Worm (Caenorhabditis elegans): Measurements from ENCODE around the gene W08F4.12.

The W08F4.12 gene

DNA sequence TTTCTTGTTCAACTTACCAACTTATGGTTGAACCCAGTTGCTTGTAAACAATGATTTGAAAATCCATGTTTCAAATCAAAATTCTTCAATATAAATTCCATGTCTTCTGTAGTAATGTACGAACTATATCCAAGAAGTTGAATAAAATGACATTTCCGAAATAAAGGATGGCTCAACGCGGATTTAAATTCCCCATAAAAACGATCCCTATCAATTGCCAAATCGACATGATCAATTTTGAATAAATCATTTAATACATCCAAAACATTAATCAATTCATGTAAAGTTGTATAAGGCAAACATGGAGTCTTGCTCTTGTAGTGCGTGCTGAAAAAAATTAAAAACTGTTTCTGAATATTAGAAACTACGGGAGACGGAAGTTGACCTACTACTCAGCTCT, 6.9 kb upstream of the W08F4.12 start, which contains the start of gene W08F4.10:
TSS of gene W08F4.10 (minus strand) at position 101 of the 400 bp plus-strand sequence.
- TF ChIP-seq T23F11.4 (GFP tag; optimal IDR thresholded peaks at IDR 0.05) (no peak), lin-11 (tag; optimal IDR thresholded peaks at IDR 0.05) (no peak), fkh-10 (GFP tag; optimal IDR thresholded peaks at IDR 0.05) (no peak), hlh-13 (GFP tag; optimal IDR thresholded peaks at IDR 0.05) (no peak), K02D7.2 (tag; optimal IDR thresholded peaks at IDR 0.05) (no peak), C38D4.7 (GFP tag; optimal IDR thresholded peaks at IDR 0.05) (no peak), pros-1 (tag; optimal IDR thresholded peaks at IDR 0.05) (no peak), sdc-2 (tag; optimal IDR thresholded peaks at IDR 0.05) (no peak), odd-2 (tag; optimal IDR thresholded peaks at IDR 0.05) (no peak), ceh-9 (tag; optimal IDR thresholded peaks at IDR 0.05) (no peak), pha-4 (tag; optimal IDR thresholded peaks at IDR 0.05) (no peak), ama-1 (optimal IDR thresholded peaks at IDR 0.05) (no peak), fkh-6 (tag; optimal IDR thresholded peaks at IDR 0.05) (no peak), unc-42 (tag; optimal IDR thresholded peaks at IDR 0.05) (no peak), zip-5 (tag; optimal IDR thresholded peaks at IDR 0.05) (no peak)

- TF ChIP-seq syd-9 (tag; optimal IDR thresholded peaks at IDR 0.05) (no peak), pqm-1 (tag; optimal IDR thresholded peaks at IDR 0.05) (no peak), elt-2 (tag; optimal IDR thresholded peaks at IDR 0.05) (no peak), unc-3 (GFP tag; conservative IDR thresholded peaks at IDR 0.05) (no peak), unc-3 (tag; optimal IDR thresholded peaks at IDR 0.05) (no peak), ceh-45 (GFP tag; IDR thresholded peaks at IDR 0.05) (no peak), lin-11 (tag; optimal IDR thresholded peaks at IDR 0.05) (no peak), ceh-6 (GFP tag; optimal IDR thresholded peaks at IDR 0.05) (no peak), npax-4 (tag; optimal IDR thresholded peaks at IDR 0.05) (no peak), ceh-24 (tag; optimal IDR thresholded peaks at IDR 0.05) (no peak), fkh-10 (GFP tag; optimal IDR thresholded peaks at IDR 0.05) (no peak), ceh-18 (tag; optimal IDR thresholded peaks at IDR 0.05) (no peak), elt-4 (tag; optimal IDR thresholded peaks at IDR 0.05) (no peak), ceh-31 (tag; optimal IDR thresholded peaks at IDR 0.05) (no peak), C38D4.7 (GFP tag; optimal IDR thresholded peaks at IDR 0.05) (no peak), ceh-19 (GFP tag; optimal IDR thresholded peaks at IDR 0.05) (no peak), nhr-11 (tag; optimal IDR thresholded peaks at IDR 0.05) (no peak), tbx-7 (tag; optimal IDR thresholded peaks at IDR 0.05) (no peak), hlh-6 (tag; optimal IDR thresholded peaks at IDR 0.05) (no peak), T23F11.4 (GFP tag; optimal IDR thresholded peaks at IDR 0.05) (no peak), nfya-1 (tag; optimal IDR thresholded peaks at IDR 0.05) (no peak)
Measured at ce11 chrII:587533-587932, 3.3 kb upstream of the W08F4.12 start, which contains the start of gene fbxb-34. Gene fbxb-34, plus strand, starts transcription at chrII:587833.

DNA sequence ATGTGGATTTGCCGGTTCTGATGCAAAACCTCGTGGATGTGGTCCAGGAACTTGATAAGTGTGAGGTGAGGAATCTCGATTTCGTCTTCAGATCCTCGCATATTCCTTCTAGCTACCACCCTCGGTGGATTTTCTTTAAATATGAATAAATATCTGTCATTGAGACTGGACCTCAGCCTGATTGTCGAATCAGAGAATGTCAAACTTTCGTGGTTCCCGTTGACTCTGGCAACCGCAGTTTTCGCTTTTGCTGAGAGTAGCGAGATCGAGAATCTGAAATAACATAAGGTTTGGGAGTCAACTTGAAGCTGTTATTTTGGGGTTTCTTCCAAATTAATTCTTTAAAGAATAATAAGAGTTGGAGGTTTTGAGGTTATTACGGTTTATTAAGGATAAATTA, 1.6 kb downstream of the W08F4.12 start, which contains the start of gene fbxb-14:
TSS of gene fbxb-14 (minus strand) at position 101 of the 400 bp plus-strand sequence.
- TF ChIP-seq ceh-6 (GFP tag; optimal IDR thresholded peaks at IDR 0.05) (no peak), ahr-1 (tag; optimal IDR thresholded peaks at IDR 0.05) (no peak), tbx-7 (tag; optimal IDR thresholded peaks at IDR 0.05) (no peak), npax-4 (tag; optimal IDR thresholded peaks at IDR 0.05) (no peak), madf-2 (tag; optimal IDR thresholded peaks at IDR 0.05) (no peak), sox-4 (tag; optimal IDR thresholded peaks at IDR 0.05) (no peak), F13H6.1 (tag; optimal IDR thresholded peaks at IDR 0.05) (no peak), ceh-24 (tag; optimal IDR thresholded peaks at IDR 0.05) (no peak), pat-9 (tag; optimal IDR thresholded peaks at IDR 0.05) (no peak), lim-6 (tag; optimal IDR thresholded peaks at IDR 0.05) (no peak), K02D7.2 (tag; optimal IDR thresholded peaks at IDR 0.05) (no peak), nfya-1 (tag; optimal IDR thresholded peaks at IDR 0.05) (no peak)

DNA sequence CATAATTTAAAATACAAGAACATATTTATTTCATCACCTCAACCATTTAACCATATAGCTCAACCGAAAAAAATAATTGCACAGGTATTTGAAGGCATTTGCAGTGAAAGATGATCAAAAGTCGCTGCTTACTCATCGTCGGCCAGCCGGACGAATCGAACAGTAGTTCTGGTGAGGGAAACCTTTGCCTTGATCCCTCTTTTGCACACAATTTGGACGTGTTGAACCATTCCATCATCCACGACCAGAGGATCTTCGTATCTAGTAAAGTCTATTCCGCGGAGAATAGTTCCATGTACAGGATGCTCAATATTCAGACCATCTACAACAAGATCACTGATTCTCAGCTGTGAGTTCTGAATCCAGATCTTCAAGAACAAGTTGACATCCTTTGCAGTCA, 2.2 kb downstream of the W08F4.12 start:
- TF ChIP-seq hlh-15 (tag; optimal IDR thresholded peaks at IDR 0.05) (no peak), ama-1 (optimal IDR thresholded peaks at IDR 0.05) (no peak), hlh-8 (tag; optimal IDR thresholded peaks at IDR 0.05) (no peak), pqm-1 (tag; optimal IDR thresholded peaks at IDR 0.05) (no peak), F13H6.1 (tag; optimal IDR thresholded peaks at IDR 0.05) (no peak), ceh-48 (tag; optimal IDR thresholded peaks at IDR 0.05) (no peak), lin-11 (tag; optimal IDR thresholded peaks at IDR 0.05) (no peak), lim-6 (tag; optimal IDR thresholded peaks at IDR 0.05) (no peak), odd-2 (tag; optimal IDR thresholded peaks at IDR 0.05) (no peak), ceh-24 (tag; optimal IDR thresholded peaks at IDR 0.05) (no peak)
